Fruit fly (Drosophila melanogaster) whole organism, wandering third instar larva: ENCODE results near the gene Alh.

Experiments used
- Abd-B ChIP-seq: fragments of >200 bp; optimal IDR thresholded peaks from 2 replicates; lab custom pipeline; 2017; ENCODE audit warnings: missing biosample characterization, missing genetic modification characterization
- CG32264 ChIP-seq: fragments of 200-800 bp; sonication (Bioruptor generic); optimal IDR thresholded peaks from 2 replicates; lab custom pipeline; 2016; ENCODE audit warnings: missing biosample characterization, missing genetic modification characterization
- CG9705 ChIP-seq: fragments of 200-800 bp; sonication (Bioruptor generic); optimal IDR thresholded peaks from 2 replicates; lab custom pipeline; 2018; ENCODE audit warnings: missing biosample characterization, mild to moderate bottlenecking, missing genetic modification characterization
- CrebA ChIP-seq: fragments of 200-800 bp; sonication (Bioruptor generic); optimal IDR thresholded peaks from 2 replicates; lab custom pipeline; 2016; ENCODE audit warnings: missing biosample characterization, mild to moderate bottlenecking, missing genetic modification characterization, borderline replicate concordance
- Dfd ChIP-seq: fragments of >200 bp; optimal IDR thresholded peaks from 2 replicates; lab custom pipeline; 2017; ENCODE audit warnings: missing biosample characterization, missing genetic modification characterization
- Dif ChIP-seq: fragments of 200-275, 200-300 bp; sonication (Bioruptor generic); optimal IDR thresholded peaks from 2 replicates; lab custom pipeline; 2018; ENCODE audit warnings: missing biosample characterization, missing genetic modification characterization; ENCODE audit not compliant: partially characterized antibody
- GATAd ChIP-seq: sonication (Bioruptor generic); optimal IDR thresholded peaks from 2 replicates; lab custom pipeline; 2016; ENCODE audit warnings: missing biosample characterization, missing genetic modification characterization
- HLH106 ChIP-seq: fragments of 200-800 bp; optimal IDR thresholded peaks from 3 replicates; lab custom pipeline; 2019; ENCODE audit warnings: missing biosample characterization, mild to moderate bottlenecking, missing genetic modification characterization, moderate library complexity
- Hnf4 ChIP-seq: fragments of 200-800 bp; sonication (Bioruptor generic); optimal IDR thresholded peaks from 2 replicates; lab custom pipeline; 2016; ENCODE audit warnings: missing biosample characterization, mild to moderate bottlenecking, missing genetic modification characterization
- Hr78 ChIP-seq: fragments of >200 bp; optimal IDR thresholded peaks from 2 replicates; lab custom pipeline; 2017; ENCODE audit warnings: missing biosample characterization, missing genetic modification characterization
- Hr83 ChIP-seq: fragments of 200-300 bp; sonication (Bioruptor generic); optimal IDR thresholded peaks from 2 replicates; lab custom pipeline; 2016; ENCODE audit warnings: missing biosample characterization, mild to moderate bottlenecking, missing genetic modification characterization, moderate library complexity; ENCODE audit not compliant: poor library complexity, severe bottlenecking
- Jra ChIP-seq: sonication (Bioruptor generic); optimal IDR thresholded peaks from 2 replicates; lab custom pipeline; 2016; ENCODE audit warnings: missing biosample characterization, missing genetic modification characterization
- Mio ChIP-seq: sonication (Bioruptor generic); optimal IDR thresholded peaks from 2 replicates; lab custom pipeline; 2016; ENCODE audit warnings: missing biosample characterization, missing genetic modification characterization
- Myc ChIP-seq: fragments of >200 bp; optimal IDR thresholded peaks from 2 replicates; lab custom pipeline; 2017
- N ChIP-seq: fragments of >200 bp; optimal IDR thresholded peaks from 2 replicates; lab custom pipeline; 2018; ENCODE audit warnings: missing biosample characterization, missing external identifiers, missing genetic modification characterization
- OdsH ChIP-seq: fragments of 200-800 bp; sonication (Bioruptor generic); optimal IDR thresholded peaks from 2 replicates; lab custom pipeline; 2016; ENCODE audit warnings: missing biosample characterization, mild to moderate bottlenecking, missing genetic modification characterization
- Rel ChIP-seq, 2 experiments: fragments of 200-800 bp; sonication (Bioruptor generic) in 1 of 2; optimal IDR thresholded peaks; 2 replicates in 1 of 2; 3 replicates in 1 of 2; lab custom pipeline; 2016 to 2019; ENCODE audit warnings: mild to moderate bottlenecking in 2 of 2, missing biosample characterization in 2 of 2, missing genetic modification characterization in 2 of 2, moderate library complexity in 1 of 2
- Sp1 ChIP-seq: fragments of 200-800 bp; sonication (Bioruptor generic); optimal IDR thresholded peaks from 3 replicates; lab custom pipeline; 2019; ENCODE audit warnings: missing biosample characterization, mild to moderate bottlenecking, missing genetic modification characterization, moderate library complexity
- Vsx2 ChIP-seq: fragments of 200-300, 225-300 bp; sonication (Bioruptor generic); optimal IDR thresholded peaks from 2 replicates; lab custom pipeline; 2018; ENCODE audit warnings: missing biosample characterization, missing genetic modification characterization; ENCODE audit not compliant: partially characterized antibody
- br ChIP-seq: fragments of 200-800 bp; sonication (Bioruptor generic); optimal IDR thresholded peaks from 2 replicates; lab custom pipeline; 2016; ENCODE audit warnings: missing biosample characterization, missing genetic modification characterization
- brk ChIP-seq: fragments of 200-800 bp; sonication (Bioruptor generic); optimal IDR thresholded peaks from 2 replicates; lab custom pipeline; 2016; ENCODE audit warnings: missing biosample characterization, mild to moderate bottlenecking, missing genetic modification characterization
- dl ChIP-seq, 2 experiments: fragments of 175-275, 200-275 bp in 1 of 2; fragments of 200-275 bp in 1 of 2; sonication (Bioruptor generic); optimal IDR thresholded peaks; lab custom pipeline; 2018; ENCODE audit warnings: mild to moderate bottlenecking in 2 of 2, missing biosample characterization in 2 of 2, missing genetic modification characterization in 2 of 2, moderate library complexity in 2 of 2; ENCODE audit not compliant: partially characterized antibody in 2 of 2, insufficient read depth in 1 of 2
- dmrt93B ChIP-seq: fragments of 200-800 bp; sonication (Bioruptor generic); optimal IDR thresholded peaks from 2 replicates; lab custom pipeline; 2018; ENCODE audit warnings: missing biosample characterization, mild to moderate bottlenecking, missing genetic modification characterization
- dsf ChIP-seq: sonication (Bioruptor generic); optimal IDR thresholded peaks from 2 replicates; lab custom pipeline; 2016; ENCODE audit warnings: missing biosample characterization, missing genetic modification characterization, borderline replicate concordance
- ey ChIP-seq: fragments of 200-800 bp; sonication (Bioruptor generic); optimal IDR thresholded peaks from 2 replicates; lab custom pipeline; 2016; ENCODE audit warnings: missing biosample characterization, missing genetic modification characterization
- foxo ChIP-seq, 2 experiments: fragments of 200-800 bp; sonication (Bioruptor generic); optimal IDR thresholded peaks; 2 replicates in 1 of 2; 3 replicates in 1 of 2; lab custom pipeline; 2016 to 2017; ENCODE audit warnings: missing biosample characterization in 2 of 2, missing genetic modification characterization in 2 of 2
- fru ChIP-seq: fragments of 200-800 bp; sonication (Bioruptor generic); optimal IDR thresholded peaks from 3 replicates; lab custom pipeline; 2016; ENCODE audit warnings: missing biosample characterization, mild to moderate bottlenecking, missing genetic modification characterization
- h ChIP-seq: fragments of 200-800 bp; sonication (Bioruptor generic); optimal IDR thresholded peaks from 3 replicates; lab custom pipeline; 2016; ENCODE audit warnings: missing biosample characterization, mild to moderate bottlenecking, missing genetic modification characterization
- jim ChIP-seq: fragments of 175-275, 200-325 bp; sonication (Bioruptor generic); optimal IDR thresholded peaks from 2 replicates; lab custom pipeline; 2016; ENCODE audit warnings: missing biosample characterization, mild to moderate bottlenecking, missing genetic modification characterization
- lola ChIP-seq: fragments of >200 bp; optimal IDR thresholded peaks from 2 replicates; lab custom pipeline; 2017; ENCODE audit warnings: missing biosample characterization, missing genetic modification characterization
- pan ChIP-seq: fragments of >200 bp; optimal IDR thresholded peaks from 2 replicates; lab custom pipeline; 2017
- psq ChIP-seq: fragments of 200-800 bp; sonication (Bioruptor generic); optimal IDR thresholded peaks from 3 replicates; lab custom pipeline; 2017; ENCODE audit warnings: missing biosample characterization, mild to moderate bottlenecking, missing genetic modification characterization, moderate library complexity
- rgr ChIP-seq: fragments of 200-800 bp; sonication (Bioruptor generic); optimal IDR thresholded peaks from 3 replicates; lab custom pipeline; 2016; ENCODE audit warnings: missing biosample characterization, mild to moderate bottlenecking, missing genetic modification characterization
- sage ChIP-seq: fragments of 200-800 bp; sonication (Bioruptor generic); optimal IDR thresholded peaks from 2 replicates; lab custom pipeline; 2016; ENCODE audit warnings: missing biosample characterization, mild to moderate bottlenecking, missing genetic modification characterization
- sv ChIP-seq: fragments of 200-800 bp; sonication (Bioruptor generic); optimal IDR thresholded peaks from 3 replicates; lab custom pipeline; 2016; ENCODE audit warnings: missing biosample characterization, missing genetic modification characterization
- tai ChIP-seq: sonication (Bioruptor generic); optimal IDR thresholded peaks from 2 replicates; lab custom pipeline; 2016; ENCODE audit warnings: missing biosample characterization, missing genetic modification characterization
- usp ChIP-seq: fragments of >200 bp; optimal IDR thresholded peaks from 2 replicates; lab custom pipeline; 2017; ENCODE audit warnings: missing biosample characterization, missing genetic modification characterization
- woc ChIP-seq: sonication (Bioruptor generic); optimal IDR thresholded peaks from 2 replicates; lab custom pipeline; 2016; ENCODE audit warnings: missing biosample characterization, mild to moderate bottlenecking, missing genetic modification characterization

Gene Alh

dm6 chr3R:7067092-7067491 is 56.9 kb downstream of the Alh start, which contains the start of the genes CG1105 and CG1965:
Gene CG1105 (minus strand): TSS chr3R:7067136.
Gene CG1965 (plus strand): TSS chr3R:7067401.
- no peak for TF ChIP-seq lola
- no peak for TF ChIP-seq CrebA (GFP tag; lab: Kevin White, UChicago)
- TF ChIP-seq brk (GFP tag; lab: Kevin White, UChicago), result no peak
- no peak for TF ChIP-seq usp
- TF ChIP-seq Hr78, result no peak
- no peak for TF ChIP-seq Myc
- TF ChIP-seq CG9705, result peak; percentile 83
- no peak for TF ChIP-seq Dif (GFP tag; lab: Kevin White, UChicago)
- TF ChIP-seq pan (lab: Kevin White, UChicago), result no peak
- TF ChIP-seq fru (GFP tag; lab: Kevin White, UChicago), result peak; percentile 90
- TF ChIP-seq tai (GFP tag; lab: Kevin White, UChicago), result peak; percentile 95
- TF ChIP-seq HLH106 (tag; lab: Kevin White, UChicago), result peak; percentile 92
- peak; percentile 93 for TF ChIP-seq h
- peak; percentile 82 for TF ChIP-seq dmrt93B (GFP tag; lab: Kevin White, UChicago)
- no peak for TF ChIP-seq N (GFP tag; lab: Kevin White, UChicago)
- no peak for TF ChIP-seq Vsx2 (GFP tag; lab: Kevin White, UChicago)
- TF ChIP-seq OdsH, result peak; percentile 84
- no peak for TF ChIP-seq dl (GFP tag; optimal IDR thresholded peaks at IDR 0.05; lab: Kevin White, UChicago; ENCODE audit: insufficient read depth in 1 of 2, partially characterized antibody in 2 of 2)
- TF ChIP-seq Mio (GFP tag; lab: Kevin White, UChicago), result peak; percentile 41
- TF ChIP-seq Hr83 (GFP tag; lab: Kevin White, UChicago), result peak; percentile 59
- TF ChIP-seq rgr (GFP tag; lab: Kevin White, UChicago), result peak; percentile 90
- peak; percentile 83 for TF ChIP-seq Sp1 (GFP tag; lab: Kevin White, UChicago)
- TF ChIP-seq foxo (GFP tag; optimal IDR thresholded peaks at IDR 0.05; lab: Kevin White, UChicago), result peak; percentile 4 to 94
- no peak for TF ChIP-seq Rel (GFP tag; optimal IDR thresholded peaks at IDR 0.05; lab: Kevin White, UChicago)
- peak; percentile 68 for TF ChIP-seq Rel (tag; optimal IDR thresholded peaks at IDR 0.05; lab: Kevin White, UChicago)
- peak; percentile 21 for TF ChIP-seq jim (GFP tag; lab: Kevin White, UChicago)
- no peak for TF ChIP-seq Dfd
- TF ChIP-seq sv (GFP tag; lab: Kevin White, UChicago), result peak; percentile 89
- no peak for TF ChIP-seq Abd-B (GFP tag; lab: Kevin White, UChicago)
- TF ChIP-seq Jra (GFP tag; lab: Kevin White, UChicago), result peak; percentile 93
- TF ChIP-seq CG32264 (GFP tag; lab: Kevin White, UChicago), result peak; percentile 74
- TF ChIP-seq sage (GFP tag; lab: Kevin White, UChicago), result peak; percentile 82
- TF ChIP-seq Hnf4 (GFP tag; lab: Kevin White, UChicago), result peak; percentile 95
- peak; percentile 92 for TF ChIP-seq dsf (GFP tag; lab: Kevin White, UChicago)
- TF ChIP-seq woc, result peak; percentile 83
- TF ChIP-seq ey (GFP tag; lab: Kevin White, UChicago), result peak; percentile 91
- no peak for TF ChIP-seq GATAd (GFP tag; lab: Kevin White, UChicago)
- peak; percentile 87 for TF ChIP-seq br (GFP tag; lab: Kevin White, UChicago)
- peak; percentile 78 for TF ChIP-seq psq (GFP tag; lab: Kevin White, UChicago)

DNA sequence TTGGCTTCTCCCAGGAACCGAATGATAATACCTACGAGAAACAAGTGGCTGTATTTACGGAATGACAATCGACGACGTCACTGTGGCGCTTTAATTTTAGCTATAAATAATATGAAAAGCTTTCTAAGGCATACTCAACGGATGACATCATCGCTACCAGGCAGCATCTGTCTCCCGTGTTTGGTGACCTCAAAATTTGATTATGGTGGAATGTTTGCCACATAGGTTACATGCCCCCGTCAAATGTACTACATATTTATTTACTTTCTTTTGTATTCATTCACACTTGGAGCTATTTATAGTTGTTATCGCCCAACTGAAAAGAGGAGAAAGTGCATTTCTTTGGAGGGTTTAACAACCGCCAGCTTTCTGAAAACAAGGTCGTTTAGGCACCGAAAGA is 57.7 kb downstream of the Alh start:
- TF ChIP-seq dl (GFP tag; optimal IDR thresholded peaks at IDR 0.05; lab: Kevin White, UChicago; ENCODE audit: insufficient read depth in 1 of 2, partially characterized antibody in 2 of 2) (no peak), Hr78 (no peak), CrebA (GFP tag; lab: Kevin White, UChicago) (no peak), CG9705 (no peak), tai (GFP tag; lab: Kevin White, UChicago) (no peak), pan (lab: Kevin White, UChicago) (no peak), lola (no peak), br (GFP tag; lab: Kevin White, UChicago) (no peak), Myc (no peak), dsf (GFP tag; lab: Kevin White, UChicago) (no peak), rgr (GFP tag; lab: Kevin White, UChicago) (no peak), Sp1 (GFP tag; lab: Kevin White, UChicago) (no peak), dmrt93B (GFP tag; lab: Kevin White, UChicago) (no peak)
